Worm (Caenorhabditis elegans): ENCODE data around the gene sru-22.

ce11 chrV:15978232-15978764 is 3.6 kb upstream of the sru-22 start, which contains the start of gene oac-20:
- no peak for TF ChIP-seq him-1 (tag; optimal IDR thresholded peaks at IDR 0.05)
- TF ChIP-seq W03F9.2 (tag; optimal IDR thresholded peaks at IDR 0.05), result no peak
